Fruit fly (Drosophila melanogaster) whole organism, prepupa: Measurements from ENCODE around the gene EMC10.

Experiments used
- CG8319 ChIP-seq: fragments of 200-800 bp; sonication (Bioruptor generic); optimal IDR thresholded peaks from 3 replicates; lab custom pipeline; 2016; ENCODE audit warnings: missing biosample characterization, missing genetic modification characterization
- OdsH ChIP-seq: fragments of 200-800 bp; sonication (Bioruptor generic); optimal IDR thresholded peaks from 3 replicates; lab custom pipeline; 2016; ENCODE audit warnings: missing biosample characterization, missing genetic modification characterization
- eg ChIP-seq: fragments of 200-800 bp; sonication (Bioruptor generic); IDR thresholded peaks from 3 replicates; pipeline ENCODE4 v1.3.6; 2022; ENCODE audit warnings: missing biosample characterization, missing genetic modification characterization
- fd59A ChIP-seq: fragments of 200-800 bp; sonication (Bioruptor generic); optimal IDR thresholded peaks from 2 replicates; lab custom pipeline; 2017; ENCODE audit warnings: missing biosample characterization, mild to moderate bottlenecking, missing genetic modification characterization, missing genetic modification reagents
- net ChIP-seq: fragments of 200-800 bp; sonication (Bioruptor generic); optimal IDR thresholded peaks from 3 replicates; lab custom pipeline; 2016; ENCODE audit warnings: missing biosample characterization, missing genetic modification characterization

- no peak for TF ChIP-seq CG8319
- no peak for TF ChIP-seq OdsH
- TF ChIP-seq eg (GFP tag; lab: Robert Waterston, UW): no peak
- TF ChIP-seq fd59A (GFP tag; lab: Kevin White, UChicago): no peak
- TF ChIP-seq net (GFP tag; lab: Kevin White, UChicago): no peak
These were observed at the start of gene EMC10 for dm6 chr3L:21573831-21574230.
